Fruit fly (Drosophila melanogaster) whole organism, embryonic: ENCODE results near the gene MED22.
A peak's percentile ranks its signal among the peaks of the same experiment; 100 is the strongest.

Experiments used
- Atf6 ChIP-seq: fragments of 200-800 bp; sonication (Bioruptor generic); IDR thresholded peaks from 2 replicates; pipeline ENCODE4 v1.3.6; 2022; ENCODE audit warnings: missing biosample characterization, missing genetic modification characterization
- Bgb ChIP-seq: fragments of 200-800 bp; sonication (Bioruptor generic); IDR thresholded peaks from 2 replicates; pipeline ENCODE4 v1.3.6; 2022; ENCODE audit warnings: missing biosample characterization, missing genetic modification characterization; ENCODE audit not compliant: partially characterized antibody
- CG10274 ChIP-seq: fragments of 200-800 bp; sonication (Bioruptor generic); optimal IDR thresholded peaks from 3 replicates; lab custom pipeline; 2017; ENCODE audit warnings: missing biosample characterization, mild to moderate bottlenecking, missing genetic modification characterization
- CG10321 ChIP-seq: fragments of 200-800 bp; sonication (Bioruptor generic); IDR thresholded peaks from 2 replicates; pipeline ENCODE4 v1.3.6; 2022; ENCODE audit warnings: missing biosample characterization, missing genetic modification characterization
- CG10462 ChIP-seq: fragments of 200-800 bp; sonication (Bioruptor generic); optimal IDR thresholded peaks from 2 replicates; lab custom pipeline; 2016; ENCODE audit warnings: missing biosample characterization, missing genetic modification characterization
- CG10543 ChIP-seq: fragments of 200-800 bp; sonication (Bioruptor generic); optimal IDR thresholded peaks from 3 replicates; lab custom pipeline; 2017; ENCODE audit warnings: missing biosample characterization, mild to moderate bottlenecking, missing genetic modification characterization, moderate library complexity
- CG12659 ChIP-seq: fragments of 200-800 bp; sonication (Bioruptor generic); optimal IDR thresholded peaks from 3 replicates; lab custom pipeline; 2017; ENCODE audit warnings: mild to moderate bottlenecking, missing biosample characterization, missing genetic modification reagents, missing genetic modification characterization
- CG12744 ChIP-seq: fragments of 200-800 bp; sonication (Bioruptor generic); optimal IDR thresholded peaks from 2 replicates; lab custom pipeline; 2016; ENCODE audit warnings: missing biosample characterization, missing genetic modification characterization
- CG12942 ChIP-seq: fragments of 200-800 bp; sonication (Bioruptor generic); optimal IDR thresholded peaks from 3 replicates; lab custom pipeline; 2016; ENCODE audit warnings: missing biosample characterization, missing genetic modification characterization
- CG13287 ChIP-seq: fragments of 200-800 bp; sonication (Bioruptor generic); IDR thresholded peaks from 2 replicates; pipeline ENCODE4 v1.3.6; 2022; ENCODE audit warnings: missing biosample characterization, missing genetic modification characterization; ENCODE audit not compliant: partially characterized antibody
- CG14667 ChIP-seq: fragments of 200-800 bp; sonication (Bioruptor generic); IDR thresholded peaks from 2 replicates; pipeline ENCODE4 v1.3.6; 2022; ENCODE audit warnings: missing biosample characterization, missing genetic modification characterization
- CG14965 ChIP-seq: fragments of 200-800 bp; sonication (Bioruptor generic); optimal IDR thresholded peaks from 2 replicates; lab custom pipeline; 2016; ENCODE audit warnings: missing biosample characterization, missing genetic modification characterization, borderline replicate concordance
- CG1602 ChIP-seq: fragments of 200-800 bp; sonication (Bioruptor generic); optimal IDR thresholded peaks from 3 replicates; lab custom pipeline; 2016; ENCODE audit warnings: missing biosample characterization, missing genetic modification characterization
- CG16813 ChIP-seq: fragments of 200-800 bp; sonication (Bioruptor generic); IDR thresholded peaks from 3 replicates; pipeline ENCODE4 v1.3.6; 2022; ENCODE audit warnings: missing biosample characterization, missing genetic modification characterization; ENCODE audit not compliant: partially characterized antibody
- CG17359 ChIP-seq: fragments of 200-800 bp; sonication (Bioruptor generic); optimal IDR thresholded peaks from 3 replicates; lab custom pipeline; 2018; ENCODE audit warnings: missing biosample characterization, mild to moderate bottlenecking, missing genetic modification characterization, moderate library complexity
- CG17802 ChIP-seq: fragments of 200-800 bp; sonication (Bioruptor generic); optimal IDR thresholded peaks from 2 replicates; lab custom pipeline; 2018; ENCODE audit warnings: missing biosample characterization, mild to moderate bottlenecking, missing genetic modification characterization, moderate library complexity
- CG2116 ChIP-seq: fragments of 200-800 bp; sonication (Bioruptor generic); optimal IDR thresholded peaks from 3 replicates; lab custom pipeline; 2018; ENCODE audit warnings: missing biosample characterization, mild to moderate bottlenecking, missing genetic modification characterization
- CG30403 ChIP-seq: fragments of 200-800 bp; sonication (Bioruptor generic); optimal IDR thresholded peaks from 3 replicates; lab custom pipeline; 2016; ENCODE audit warnings: missing biosample characterization, missing genetic modification characterization
- CG30431 ChIP-seq: fragments of 200-800 bp; sonication (Bioruptor generic); optimal IDR thresholded peaks from 2 replicates; lab custom pipeline; 2017; ENCODE audit warnings: missing biosample characterization, missing genetic modification characterization
- CG31388 ChIP-seq: fragments of 200-800 bp; sonication (Bioruptor generic); optimal IDR thresholded peaks from 2 replicates; lab custom pipeline; 2016; ENCODE audit warnings: missing biosample characterization, missing genetic modification characterization
- CG32767 ChIP-seq: fragments of 200-800 bp; sonication (Bioruptor generic); IDR thresholded peaks from 2 replicates; pipeline ENCODE4 v1.3.6; 2022; ENCODE audit warnings: missing biosample characterization, missing genetic modification characterization
- CG4730 ChIP-seq: fragments of 200-800 bp; sonication (Bioruptor generic); IDR thresholded peaks from 2 replicates; pipeline ENCODE4 v1.3.6; 2022; ENCODE audit warnings: missing biosample characterization, missing genetic modification characterization
- CoRest ChIP-seq: fragments of 200-800 bp; sonication (Bioruptor generic); optimal IDR thresholded peaks from 3 replicates; lab custom pipeline; 2018; ENCODE audit warnings: missing biosample characterization, mild to moderate bottlenecking, missing genetic modification characterization, moderate library complexity
- Doc3 ChIP-seq: fragments of 200-800 bp; sonication (Bioruptor generic); IDR thresholded peaks from 3 replicates; pipeline ENCODE4 v1.3.6; 2022; ENCODE audit warnings: missing biosample characterization, missing genetic modification characterization; ENCODE audit not compliant: partially characterized antibody
- E2f1 ChIP-seq: fragments of 200-800 bp; sonication (Bioruptor generic); IDR thresholded peaks from 2 replicates; pipeline ENCODE4 v1.3.6; 2022; ENCODE audit warnings: missing biosample characterization, missing genetic modification characterization
- Ets65A ChIP-seq: fragments of 200-800 bp; sonication (Bioruptor generic); peaks from one replicate; lab custom pipeline; 2016; ENCODE audit warnings: missing biosample characterization, missing genetic modification characterization
- Fer3 ChIP-seq: fragments of 200-800 bp; sonication (Bioruptor generic); optimal IDR thresholded peaks from 2 replicates; lab custom pipeline; 2018; ENCODE audit warnings: missing biosample characterization, mild to moderate bottlenecking, missing genetic modification characterization, moderate library complexity
- NC2β ChIP-seq: fragments of 200-800 bp; sonication (Bioruptor generic); optimal IDR thresholded peaks from 2 replicates; lab custom pipeline; 2016; ENCODE audit warnings: missing biosample characterization, missing genetic modification characterization
- Neu2 ChIP-seq: fragments of 200-800 bp; sonication (Bioruptor generic); optimal IDR thresholded peaks from 3 replicates; lab custom pipeline; 2016; ENCODE audit warnings: missing biosample characterization, missing genetic modification characterization, borderline replicate concordance
- Taf1 ChIP-seq: fragments of 200-800 bp; sonication (Bioruptor generic); IDR thresholded peaks from 2 replicates; pipeline ENCODE4 v1.3.6; 2022; ENCODE audit warnings: missing biosample characterization, missing genetic modification characterization
- amos ChIP-seq: fragments of 200-800 bp; sonication (Bioruptor generic); IDR thresholded peaks from 2 replicates; pipeline ENCODE4 v1.3.6; 2022; ENCODE audit warnings: missing biosample characterization, missing genetic modification characterization; ENCODE audit not compliant: partially characterized antibody
- cad ChIP-seq: fragments of >200 bp; optimal IDR thresholded peaks from 2 replicates; lab custom pipeline; 2017; ENCODE audit warnings: missing biosample characterization, missing genetic modification characterization
- chinmo ChIP-seq: fragments of 200-800 bp; sonication (Bioruptor generic); IDR thresholded peaks from 4 replicates; pipeline ENCODE4 v1.3.6; 2022; ENCODE audit warnings: missing biosample characterization, missing genetic modification characterization; ENCODE audit not compliant: partially characterized antibody
- corto ChIP-seq: fragments of 200-800 bp; sonication (Bioruptor generic); optimal IDR thresholded peaks from 2 replicates; lab custom pipeline; 2016; ENCODE audit warnings: missing biosample characterization, mild to moderate bottlenecking, missing genetic modification characterization, moderate library complexity
- dati ChIP-seq: fragments of 200-800 bp; sonication (Bioruptor generic); IDR thresholded peaks from 2 replicates; pipeline ENCODE4 v1.3.6; 2022; ENCODE audit warnings: missing biosample characterization, missing genetic modification characterization
- fd64A ChIP-seq: fragments of 200-800 bp; sonication (Bioruptor generic); optimal IDR thresholded peaks from 3 replicates; lab custom pipeline; 2018; ENCODE audit warnings: missing biosample characterization, mild to moderate bottlenecking, missing genetic modification characterization
- fd96Cb ChIP-seq: fragments of 200-800 bp; sonication (Bioruptor generic); optimal IDR thresholded peaks from 2 replicates; lab custom pipeline; 2018; ENCODE audit warnings: missing biosample characterization, mild to moderate bottlenecking, missing genetic modification characterization, moderate library complexity
- hkb ChIP-seq, 2 experiments: fragments of 200-800 bp in 1 of 2; fragments of >200 bp in 1 of 2; sonication (Bioruptor generic) in 1 of 2; IDR thresholded peaks in 1 of 2; optimal IDR thresholded peaks in 1 of 2; 2 replicates each; pipeline versions ENCODE4 v1.3.6 to Lab custom; 2017 to 2022; ENCODE audit warnings: missing biosample characterization in 1 of 2, missing genetic modification characterization in 1 of 2
- kah ChIP-seq: fragments of 200-800 bp; sonication (Bioruptor generic); optimal IDR thresholded peaks from 2 replicates; lab custom pipeline; 2018; ENCODE audit warnings: missing biosample characterization, mild to moderate bottlenecking, missing genetic modification characterization
- klu ChIP-seq: fragments of 200-800 bp; sonication (Bioruptor generic); IDR thresholded peaks from 2 replicates; pipeline ENCODE4 v1.3.6; 2022; ENCODE audit warnings: missing biosample characterization, missing genetic modification characterization
- nerfin-2 ChIP-seq: fragments of 200-800 bp; sonication (Bioruptor generic); IDR thresholded peaks from 2 replicates; pipeline ENCODE4 v1.3.6; 2022; ENCODE audit warnings: missing biosample characterization, missing genetic modification characterization; ENCODE audit not compliant: partially characterized antibody
- pita ChIP-seq: fragments of 200-800 bp; sonication (Bioruptor generic); optimal IDR thresholded peaks from 2 replicates; lab custom pipeline; 2017; ENCODE audit warnings: missing biosample characterization, mild to moderate bottlenecking, missing genetic modification characterization
- pnt ChIP-seq: fragments of 200-800 bp; sonication (Bioruptor generic); optimal IDR thresholded peaks from 3 replicates; lab custom pipeline; 2016; ENCODE audit warnings: missing biosample characterization, missing genetic modification characterization
- sna ChIP-seq: fragments of 200-800 bp; sonication (Bioruptor generic); IDR thresholded peaks from 2 replicates; pipeline ENCODE4 v1.3.6; 2022; ENCODE audit warnings: missing biosample characterization, missing genetic modification characterization; ENCODE audit not compliant: partially characterized antibody
- ssp ChIP-seq: fragments of 200-800 bp; sonication (Bioruptor generic); IDR thresholded peaks from 2 replicates; pipeline ENCODE4 v1.3.6; 2022; ENCODE audit warnings: missing biosample characterization, missing genetic modification characterization
- stc ChIP-seq: fragments of 200-800 bp; sonication (Bioruptor generic); IDR thresholded peaks from 2 replicates; pipeline ENCODE4 v1.3.6; 2022; ENCODE audit warnings: missing biosample characterization, missing genetic modification characterization
- yki ChIP-seq: fragments of >200 bp; optimal IDR thresholded peaks from 3 replicates; lab custom pipeline; 2018
- zfh2 ChIP-seq: fragments of 200-800 bp; sonication (Bioruptor generic); optimal IDR thresholded peaks from 2 replicates; lab custom pipeline; 2016; ENCODE audit warnings: missing biosample characterization, missing genetic modification characterization

MED22 gene

dm6 chrX:900725-901345 is 27.1 kb upstream of the MED22 start (continued):
- TF ChIP-seq CG13287 (GFP tag; lab: Robert Waterston, UW) (no peak; the same call in 1 of the 2 replicates), CG14965 (GFP tag; lab: Kevin White, UChicago) (no peak), Bgb (GFP tag; lab: Robert Waterston, UW) (no peak), corto (GFP tag; lab: Kevin White, UChicago) (peak; percentile 59), yki (lab: Kevin White, UChicago) (peak; percentile 26), dati (GFP tag; lab: Robert Waterston, UW) (0 out of 2 replicates have a peak, but pooled peaks have one; percentile 32), amos (GFP tag; lab: Robert Waterston, UW) (no peak), cad (GFP tag; lab: Kevin White, UChicago) (no peak), hkb (optimal IDR thresholded peaks at IDR 0.05; lab: Kevin White, UChicago) (no peak), hkb (GFP tag; IDR thresholded peaks at IDR 0.05; lab: Robert Waterston, UW) (peak; percentile 80), E2f1 (peak; percentile 81), CG30431 (peak; percentile 67), nerfin-2 (no peak), pnt (peak; percentile 82), sna (GFP tag; lab: Robert Waterston, UW) (no peak), CG4730 (GFP tag; lab: Robert Waterston, UW) (peak; percentile 54; the same call in 1 of the 2 replicates), Ets65A (GFP tag; lab: Kevin White, UChicago) (peak; percentile 98), fd64A (peak; percentile 13), CG10321 (GFP tag; lab: Robert Waterston, UW) (peak; percentile 45; the same call in 1 of the 2 replicates), CG12744 (GFP tag; lab: Kevin White, UChicago) (peak; percentile 58), pita (GFP tag; lab: Kevin White, UChicago) (no peak), CG30403 (peak; percentile 83), CoRest (tag; lab: Kevin White, UChicago) (peak; percentile 79), CG10462 (peak; percentile 38), ssp (GFP tag; lab: Robert Waterston, UW) (peak; percentile 52; the same call in 1 of the 2 replicates), CG12942 (GFP tag; lab: Kevin White, UChicago) (peak; percentile 76), CG16813 (no peak), stc (GFP tag; lab: Robert Waterston, UW) (peak; percentile 74), CG32767 (GFP tag; lab: Robert Waterston, UW) (peak; percentile 59; the same call in 1 of the 2 replicates), fd96Cb (tag; lab: Kevin White, UChicago) (peak; percentile 78), CG31388 (GFP tag; lab: Kevin White, UChicago) (no peak), CG12659 (GFP tag; lab: Kevin White, UChicago) (peak; percentile 71), kah (GFP tag; lab: Kevin White, UChicago) (peak; percentile 44), CG17359 (tag; lab: Kevin White, UChicago) (peak; percentile 82), Doc3 (GFP tag; lab: Robert Waterston, UW) (no peak), CG17802 (peak; percentile 30), klu (GFP tag; lab: Robert Waterston, UW) (peak; percentile 44; the same call in 1 of the 2 replicates), chinmo (GFP tag; lab: Robert Waterston, UW) (0 out of 4 replicates have a peak, but pooled peaks have one; percentile 52), CG10543 (GFP tag; lab: Kevin White, UChicago) (peak; percentile 50), CG2116 (GFP tag; lab: Kevin White, UChicago) (no peak), Atf6 (GFP tag; lab: Robert Waterston, UW) (peak; percentile 76), zfh2 (GFP tag; lab: Kevin White, UChicago) (peak; percentile 70), NC2β (GFP tag; lab: Kevin White, UChicago) (peak; percentile 61), CG14667 (GFP tag; lab: Robert Waterston, UW) (peak; percentile 37; the same call in 1 of the 2 replicates), Fer3 (tag; lab: Kevin White, UChicago) (peak; percentile 79), CG10274 (GFP tag; lab: Kevin White, UChicago) (peak; percentile 18), Neu2 (GFP tag; lab: Kevin White, UChicago) (no peak), CG1602 (peak; percentile 58), Taf1 (GFP tag; lab: Robert Waterston, UW) (0 out of 2 replicates have a peak, but pooled peaks have one; percentile 34)
